Worm (Caenorhabditis elegans) whole organism, mixed stage, embryonic: ENCODE data around the gene C12D8.21.

ENCODE experiments used
- ces-1 ChIP-seq: fragments of 150-350 bp; optimal IDR thresholded peaks from 2 replicates; lab custom pipeline; 2014; ENCODE audit warnings: missing biosample characterization, missing genetic modification reagents, missing genetic modification characterization
- elt-1 ChIP-seq: sonication (generic microtip); optimal IDR thresholded peaks from 2 replicates; lab custom pipeline; 2017; ENCODE audit warnings: missing genetic modification characterization, mild to moderate bottlenecking, missing compliant biosample characterization, antibody characterized with exemption, moderate library complexity, borderline replicate concordance; ENCODE audit not compliant: insufficient read depth
- hlh-1 ChIP-seq: fragments of 150-350 bp; optimal IDR thresholded peaks from 2 replicates; lab custom pipeline; 2014; ENCODE audit warnings: missing biosample characterization, missing genetic modification reagents, missing genetic modification characterization
- lin-13 ChIP-seq: fragments of 150-350 bp; optimal IDR thresholded peaks from 2 replicates; lab custom pipeline; 2014; ENCODE audit warnings: missing biosample characterization, missing genetic modification characterization
- lin-32 ChIP-seq: fragments of 200-800 bp; sonication (Bioruptor generic); optimal IDR thresholded peaks from 2 replicates; lab custom pipeline; 2018; ENCODE audit warnings: mild to moderate bottlenecking, missing genetic modification characterization, missing compliant biosample characterization
- lsy-2 ChIP-seq: fragments of 150-350 bp; optimal IDR thresholded peaks from 2 replicates; lab custom pipeline; 2014; ENCODE audit warnings: missing biosample characterization, missing genetic modification characterization
- nhr-12 ChIP-seq: fragments of 150-350 bp; optimal IDR thresholded peaks from 2 replicates; lab custom pipeline; 2014; ENCODE audit warnings: missing biosample characterization, missing genetic modification characterization
- nhr-237 ChIP-seq: fragments of 150-350 bp; optimal IDR thresholded peaks from 2 replicates; lab custom pipeline; 2014; ENCODE audit warnings: missing biosample characterization, missing genetic modification characterization
- nhr-28 ChIP-seq: fragments of 150-350 bp; optimal IDR thresholded peaks from 2 replicates; lab custom pipeline; 2014; ENCODE audit warnings: missing biosample characterization, missing genetic modification characterization
- nhr-76 ChIP-seq: sonication (generic microtip); optimal IDR thresholded peaks from 2 replicates; lab custom pipeline; 2017; ENCODE audit warnings: missing biosample characterization, missing genetic modification characterization
- snpc-4 ChIP-seq: fragments of 150-350 bp; optimal IDR thresholded peaks from 2 replicates; lab custom pipeline; 2014; ENCODE audit warnings: missing biosample characterization, missing genetic modification characterization

DNA sequence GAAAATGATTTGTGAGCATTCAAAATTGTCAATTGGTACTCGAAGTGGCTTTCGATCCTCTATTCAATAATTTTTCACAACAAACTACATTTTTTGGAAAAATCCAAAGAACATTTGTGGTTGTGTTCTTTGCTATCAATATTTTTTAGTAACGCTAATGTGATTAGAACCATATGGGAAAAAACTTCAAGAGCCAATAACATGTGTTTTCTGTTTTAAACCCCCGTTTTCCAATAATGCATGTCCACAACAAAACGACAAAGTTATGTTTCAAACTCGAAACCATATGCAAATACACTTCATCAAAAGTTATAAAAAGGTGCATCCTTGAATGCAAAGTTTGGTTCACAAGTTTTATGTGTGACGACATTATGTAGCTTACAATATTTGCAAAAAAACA, 44.9 kb upstream of the C12D8.21 start:
- no peak for TF ChIP-seq lin-13
- no peak for TF ChIP-seq hlh-1 (tag; lab: Kevin White, UChicago)
- TF ChIP-seq snpc-4 (tag; lab: Kevin White, UChicago), result no peak
- no peak for TF ChIP-seq nhr-12 (tag; lab: Kevin White, UChicago)
- TF ChIP-seq nhr-28, result no peak
- TF ChIP-seq lsy-2, result no peak
- TF ChIP-seq nhr-237 (tag; lab: Kevin White, UChicago), result no peak
- TF ChIP-seq elt-1 (tag; lab: Kevin White, UChicago), result no peak
- TF ChIP-seq nhr-76 (tag; lab: Kevin White, UChicago), result no peak
- no peak for TF ChIP-seq lin-32
- no peak for TF ChIP-seq ces-1 (GFP tag; lab: Kevin White, UChicago)
